Worm (Caenorhabditis elegans): ENCODE measurements around the gene aptf-1.

DNA sequence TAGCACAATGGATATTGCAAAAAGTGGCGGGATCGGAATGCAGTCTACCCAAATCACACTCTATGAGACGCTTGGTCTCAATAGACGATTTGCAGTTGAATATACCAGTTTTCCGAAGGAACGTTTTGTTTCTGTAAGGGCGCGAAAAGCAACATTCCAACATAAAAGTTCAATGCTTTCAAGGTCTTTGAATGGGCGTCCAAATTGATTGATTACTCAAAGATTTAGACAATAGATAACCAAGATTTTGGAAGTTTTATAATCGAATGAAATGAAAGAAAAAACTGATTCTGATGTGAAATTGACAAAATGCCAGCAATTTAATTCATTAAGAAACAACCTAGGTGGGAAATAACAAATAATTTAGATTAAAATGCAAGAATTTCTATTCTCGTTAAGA, 35.6 kb upstream of the aptf-1 start:
- TF ChIP-seq hlh-30 (tag; optimal IDR thresholded peaks at IDR 0.05; ENCODE audit: insufficient read depth) (no peak), pqm-1 (tag; optimal IDR thresholded peaks at IDR 0.05) (no peak)

Data from whole organism, late embryonic.